Fruit fly (Drosophila melanogaster) whole organism, wandering third instar larva: ENCODE results near the gene CG16852.
A peak's percentile ranks its signal among the peaks of the same experiment; 100 is the strongest.

ENCODE experiments used
- Abd-B ChIP-seq: fragments of >200 bp; optimal IDR thresholded peaks from 2 replicates; lab custom pipeline; 2017; ENCODE audit warnings: missing biosample characterization, missing genetic modification characterization
- CG32264 ChIP-seq: fragments of 200-800 bp; sonication (Bioruptor generic); optimal IDR thresholded peaks from 2 replicates; lab custom pipeline; 2016; ENCODE audit warnings: missing biosample characterization, missing genetic modification characterization
- CG9705 ChIP-seq: fragments of 200-800 bp; sonication (Bioruptor generic); optimal IDR thresholded peaks from 2 replicates; lab custom pipeline; 2018; ENCODE audit warnings: missing biosample characterization, mild to moderate bottlenecking, missing genetic modification characterization
- CrebA ChIP-seq: fragments of 200-800 bp; sonication (Bioruptor generic); optimal IDR thresholded peaks from 2 replicates; lab custom pipeline; 2016; ENCODE audit warnings: missing biosample characterization, mild to moderate bottlenecking, missing genetic modification characterization, borderline replicate concordance
- Dfd ChIP-seq: fragments of >200 bp; optimal IDR thresholded peaks from 2 replicates; lab custom pipeline; 2017; ENCODE audit warnings: missing biosample characterization, missing genetic modification characterization
- Dif ChIP-seq: fragments of 200-275, 200-300 bp; sonication (Bioruptor generic); optimal IDR thresholded peaks from 2 replicates; lab custom pipeline; 2018; ENCODE audit warnings: missing biosample characterization, missing genetic modification characterization; ENCODE audit not compliant: partially characterized antibody
- GATAd ChIP-seq: sonication (Bioruptor generic); optimal IDR thresholded peaks from 2 replicates; lab custom pipeline; 2016; ENCODE audit warnings: missing biosample characterization, missing genetic modification characterization
- HLH106 ChIP-seq: fragments of 200-800 bp; optimal IDR thresholded peaks from 3 replicates; lab custom pipeline; 2019; ENCODE audit warnings: missing biosample characterization, mild to moderate bottlenecking, missing genetic modification characterization, moderate library complexity
- Hnf4 ChIP-seq: fragments of 200-800 bp; sonication (Bioruptor generic); optimal IDR thresholded peaks from 2 replicates; lab custom pipeline; 2016; ENCODE audit warnings: missing biosample characterization, mild to moderate bottlenecking, missing genetic modification characterization
- Jra ChIP-seq: sonication (Bioruptor generic); optimal IDR thresholded peaks from 2 replicates; lab custom pipeline; 2016; ENCODE audit warnings: missing biosample characterization, missing genetic modification characterization
- Mio ChIP-seq: sonication (Bioruptor generic); optimal IDR thresholded peaks from 2 replicates; lab custom pipeline; 2016; ENCODE audit warnings: missing biosample characterization, missing genetic modification characterization
- Myc ChIP-seq: fragments of >200 bp; optimal IDR thresholded peaks from 2 replicates; lab custom pipeline; 2017
- N ChIP-seq: fragments of >200 bp; optimal IDR thresholded peaks from 2 replicates; lab custom pipeline; 2018; ENCODE audit warnings: missing biosample characterization, missing external identifiers, missing genetic modification characterization
- OdsH ChIP-seq: fragments of 200-800 bp; sonication (Bioruptor generic); optimal IDR thresholded peaks from 2 replicates; lab custom pipeline; 2016; ENCODE audit warnings: missing biosample characterization, mild to moderate bottlenecking, missing genetic modification characterization
- Rel ChIP-seq, 2 experiments: fragments of 200-800 bp; sonication (Bioruptor generic) in 1 of 2; optimal IDR thresholded peaks; 2 replicates in 1 of 2; 3 replicates in 1 of 2; lab custom pipeline; 2016 to 2019; ENCODE audit warnings: mild to moderate bottlenecking in 2 of 2, missing biosample characterization in 2 of 2, missing genetic modification characterization in 2 of 2, moderate library complexity in 1 of 2
- Sp1 ChIP-seq: fragments of 200-800 bp; sonication (Bioruptor generic); optimal IDR thresholded peaks from 3 replicates; lab custom pipeline; 2019; ENCODE audit warnings: missing biosample characterization, mild to moderate bottlenecking, missing genetic modification characterization, moderate library complexity
- Vsx2 ChIP-seq: fragments of 200-300, 225-300 bp; sonication (Bioruptor generic); optimal IDR thresholded peaks from 2 replicates; lab custom pipeline; 2018; ENCODE audit warnings: missing biosample characterization, missing genetic modification characterization; ENCODE audit not compliant: partially characterized antibody
- br ChIP-seq: fragments of 200-800 bp; sonication (Bioruptor generic); optimal IDR thresholded peaks from 2 replicates; lab custom pipeline; 2016; ENCODE audit warnings: missing biosample characterization, missing genetic modification characterization
- brk ChIP-seq: fragments of 200-800 bp; sonication (Bioruptor generic); optimal IDR thresholded peaks from 2 replicates; lab custom pipeline; 2016; ENCODE audit warnings: missing biosample characterization, mild to moderate bottlenecking, missing genetic modification characterization
- dl ChIP-seq, 2 experiments: fragments of 175-275, 200-275 bp in 1 of 2; fragments of 200-275 bp in 1 of 2; sonication (Bioruptor generic); optimal IDR thresholded peaks; lab custom pipeline; 2018; ENCODE audit warnings: mild to moderate bottlenecking in 2 of 2, missing biosample characterization in 2 of 2, missing genetic modification characterization in 2 of 2, moderate library complexity in 2 of 2; ENCODE audit not compliant: partially characterized antibody in 2 of 2, insufficient read depth in 1 of 2
- dmrt93B ChIP-seq: fragments of 200-800 bp; sonication (Bioruptor generic); optimal IDR thresholded peaks from 2 replicates; lab custom pipeline; 2018; ENCODE audit warnings: missing biosample characterization, mild to moderate bottlenecking, missing genetic modification characterization
- dsf ChIP-seq: sonication (Bioruptor generic); optimal IDR thresholded peaks from 2 replicates; lab custom pipeline; 2016; ENCODE audit warnings: missing biosample characterization, missing genetic modification characterization, borderline replicate concordance
- ey ChIP-seq: fragments of 200-800 bp; sonication (Bioruptor generic); optimal IDR thresholded peaks from 2 replicates; lab custom pipeline; 2016; ENCODE audit warnings: missing biosample characterization, missing genetic modification characterization
- foxo ChIP-seq, 2 experiments: fragments of 200-800 bp; sonication (Bioruptor generic); optimal IDR thresholded peaks; 2 replicates in 1 of 2; 3 replicates in 1 of 2; lab custom pipeline; 2016 to 2017; ENCODE audit warnings: missing biosample characterization in 2 of 2, missing genetic modification characterization in 2 of 2
- fru ChIP-seq: fragments of 200-800 bp; sonication (Bioruptor generic); optimal IDR thresholded peaks from 3 replicates; lab custom pipeline; 2016; ENCODE audit warnings: missing biosample characterization, mild to moderate bottlenecking, missing genetic modification characterization
- h ChIP-seq: fragments of 200-800 bp; sonication (Bioruptor generic); optimal IDR thresholded peaks from 3 replicates; lab custom pipeline; 2016; ENCODE audit warnings: missing biosample characterization, mild to moderate bottlenecking, missing genetic modification characterization
- jim ChIP-seq: fragments of 175-275, 200-325 bp; sonication (Bioruptor generic); optimal IDR thresholded peaks from 2 replicates; lab custom pipeline; 2016; ENCODE audit warnings: missing biosample characterization, mild to moderate bottlenecking, missing genetic modification characterization
- lola ChIP-seq: fragments of >200 bp; optimal IDR thresholded peaks from 2 replicates; lab custom pipeline; 2017; ENCODE audit warnings: missing biosample characterization, missing genetic modification characterization
- pan ChIP-seq: fragments of >200 bp; optimal IDR thresholded peaks from 2 replicates; lab custom pipeline; 2017
- psq ChIP-seq: fragments of 200-800 bp; sonication (Bioruptor generic); optimal IDR thresholded peaks from 3 replicates; lab custom pipeline; 2017; ENCODE audit warnings: missing biosample characterization, mild to moderate bottlenecking, missing genetic modification characterization, moderate library complexity
- rgr ChIP-seq: fragments of 200-800 bp; sonication (Bioruptor generic); optimal IDR thresholded peaks from 3 replicates; lab custom pipeline; 2016; ENCODE audit warnings: missing biosample characterization, mild to moderate bottlenecking, missing genetic modification characterization
- sage ChIP-seq: fragments of 200-800 bp; sonication (Bioruptor generic); optimal IDR thresholded peaks from 2 replicates; lab custom pipeline; 2016; ENCODE audit warnings: missing biosample characterization, mild to moderate bottlenecking, missing genetic modification characterization
- sv ChIP-seq: fragments of 200-800 bp; sonication (Bioruptor generic); optimal IDR thresholded peaks from 3 replicates; lab custom pipeline; 2016; ENCODE audit warnings: missing biosample characterization, missing genetic modification characterization
- tai ChIP-seq: sonication (Bioruptor generic); optimal IDR thresholded peaks from 2 replicates; lab custom pipeline; 2016; ENCODE audit warnings: missing biosample characterization, missing genetic modification characterization
- usp ChIP-seq: fragments of >200 bp; optimal IDR thresholded peaks from 2 replicates; lab custom pipeline; 2017; ENCODE audit warnings: missing biosample characterization, missing genetic modification characterization
- woc ChIP-seq: sonication (Bioruptor generic); optimal IDR thresholded peaks from 2 replicates; lab custom pipeline; 2016; ENCODE audit warnings: missing biosample characterization, mild to moderate bottlenecking, missing genetic modification characterization

The CG16852 gene

DNA sequence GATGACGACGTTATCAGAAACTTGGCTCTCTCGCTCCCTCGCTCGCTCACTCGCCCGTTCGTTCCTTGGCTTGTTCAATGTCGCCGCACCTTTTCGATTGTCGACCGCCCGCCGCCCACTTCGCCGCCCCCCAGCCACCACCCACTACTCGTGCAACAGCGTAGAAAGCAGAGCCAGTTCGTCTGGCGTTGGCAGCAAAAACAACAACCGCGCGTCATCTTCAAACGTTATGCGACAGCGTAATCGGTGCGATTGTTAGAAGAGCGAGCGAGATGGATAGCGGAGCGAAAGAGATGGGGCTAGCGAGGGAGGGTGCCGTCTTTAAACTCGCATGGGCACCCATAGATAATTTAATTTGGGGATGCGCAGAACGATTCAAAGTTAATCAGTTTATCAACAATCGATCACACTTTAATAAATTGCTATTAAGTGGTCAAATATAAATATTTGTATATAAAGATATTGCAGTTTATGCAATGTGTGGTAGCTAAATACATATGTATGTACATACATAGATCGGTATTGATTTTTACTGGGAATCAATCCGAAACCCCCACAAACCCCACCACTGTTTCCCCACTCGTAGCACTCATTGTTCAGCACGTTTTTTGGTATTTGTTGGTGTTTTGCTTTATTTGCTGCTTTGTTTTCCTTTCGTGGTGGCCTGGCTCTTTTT lies 26.2 kb upstream of the CG16852 start:
- TF ChIP-seq usp (GFP tag; lab: Kevin White, UChicago) = no peak
- peak; percentile 68 for TF ChIP-seq Jra
- no peak for TF ChIP-seq N (GFP tag; lab: Kevin White, UChicago)
- TF ChIP-seq foxo (GFP tag; optimal IDR thresholded peaks at IDR 0.05; lab: Kevin White, UChicago) = peak in 1 of 2 experiments; percentile 96
- peak; percentile 94 for TF ChIP-seq ey
- TF ChIP-seq psq (GFP tag; lab: Kevin White, UChicago) = peak; percentile 91
- peak; percentile 91 for TF ChIP-seq br
- TF ChIP-seq dmrt93B (GFP tag; lab: Kevin White, UChicago) = peak; percentile 88
- no peak for TF ChIP-seq Vsx2 (GFP tag; lab: Kevin White, UChicago)
- TF ChIP-seq Abd-B (GFP tag; lab: Kevin White, UChicago) = no peak
- peak; percentile 31 for TF ChIP-seq GATAd
- peak; percentile 91 for TF ChIP-seq brk
- peak; percentile 59 for TF ChIP-seq Mio (GFP tag; lab: Kevin White, UChicago)
- peak; percentile 91 for TF ChIP-seq Sp1 (GFP tag; lab: Kevin White, UChicago)
- TF ChIP-seq Dif (GFP tag; lab: Kevin White, UChicago) = peak; percentile 42
- peak; percentile 19 for TF ChIP-seq dsf
- peak; percentile 83 for TF ChIP-seq tai (GFP tag; lab: Kevin White, UChicago)
- TF ChIP-seq CG32264 (GFP tag; lab: Kevin White, UChicago) = peak; percentile 56
- no peak for TF ChIP-seq lola
- TF ChIP-seq fru (GFP tag; lab: Kevin White, UChicago) = peak; percentile 91
- TF ChIP-seq Dfd = no peak
- TF ChIP-seq Rel (GFP tag; optimal IDR thresholded peaks at IDR 0.05; lab: Kevin White, UChicago) = peak; percentile 11
- TF ChIP-seq Rel (tag; optimal IDR thresholded peaks at IDR 0.05; lab: Kevin White, UChicago) = peak; percentile 61
- TF ChIP-seq sage = peak; percentile 32
- TF ChIP-seq dl (GFP tag; optimal IDR thresholded peaks at IDR 0.05; lab: Kevin White, UChicago; ENCODE audit: insufficient read depth in 1 of 2, partially characterized antibody in 2 of 2) = peak in 1 of 2 experiments; percentile 55
- peak; percentile 94 for TF ChIP-seq rgr
- peak; percentile 87 for TF ChIP-seq HLH106 (tag; lab: Kevin White, UChicago)
- peak; percentile 83 for TF ChIP-seq Hnf4
- TF ChIP-seq Myc = no peak
- TF ChIP-seq OdsH = peak; percentile 94
- TF ChIP-seq h (GFP tag; lab: Kevin White, UChicago) = peak; percentile 88
- TF ChIP-seq CrebA (GFP tag; lab: Kevin White, UChicago) = peak; percentile 64
- TF ChIP-seq pan (lab: Kevin White, UChicago) = no peak
- TF ChIP-seq woc (GFP tag; lab: Kevin White, UChicago) = peak; percentile 29
- TF ChIP-seq CG9705 (GFP tag; lab: Kevin White, UChicago) = peak; percentile 48

- TF ChIP-seq fru (GFP tag; lab: Kevin White, UChicago) = no peak
- no peak for TF ChIP-seq foxo (GFP tag; optimal IDR thresholded peaks at IDR 0.05; lab: Kevin White, UChicago)
- TF ChIP-seq sv (GFP tag; lab: Kevin White, UChicago) = peak; percentile 75
- no peak for TF ChIP-seq sage
- no peak for TF ChIP-seq HLH106 (tag; lab: Kevin White, UChicago)
- no peak for TF ChIP-seq ey
- TF ChIP-seq CG32264 (GFP tag; lab: Kevin White, UChicago) = no peak
- TF ChIP-seq woc (GFP tag; lab: Kevin White, UChicago) = peak; percentile 29
- no peak for TF ChIP-seq br
- no peak for TF ChIP-seq dl (GFP tag; optimal IDR thresholded peaks at IDR 0.05; lab: Kevin White, UChicago; ENCODE audit: insufficient read depth in 1 of 2, partially characterized antibody in 2 of 2)
- no peak for TF ChIP-seq Sp1 (GFP tag; lab: Kevin White, UChicago)
- TF ChIP-seq psq (GFP tag; lab: Kevin White, UChicago) = no peak
- TF ChIP-seq CrebA (GFP tag; lab: Kevin White, UChicago) = no peak
- peak; percentile 2 for TF ChIP-seq Dfd
- TF ChIP-seq tai (GFP tag; lab: Kevin White, UChicago) = no peak
- TF ChIP-seq jim (GFP tag; lab: Kevin White, UChicago) = no peak
- TF ChIP-seq lola = no peak
Measured at dm6 chr2L:13514945-13515687, 25.4 kb upstream of the CG16852 start.
